Worm (Caenorhabditis elegans) whole organism, L1 larva: ENCODE measurements around the gene ZK418.13.

ENCODE experiments used
- C04F5.9 ChIP-seq: sonication (generic microtip); optimal IDR thresholded peaks from 2 replicates; lab custom pipeline; 2016; ENCODE audit warnings: missing genetic modification characterization, missing compliant biosample characterization
- C34B4.2 ChIP-seq: sonication (generic microtip); optimal IDR thresholded peaks from 2 replicates; lab custom pipeline; 2017; ENCODE audit warnings: mild to moderate bottlenecking, missing genetic modification characterization, missing compliant biosample characterization
- F16B12.6 ChIP-seq: fragments of 150-350 bp; optimal IDR thresholded peaks from 2 replicates; lab custom pipeline; 2014; ENCODE audit warnings: missing biosample characterization, missing genetic modification characterization
- Y116A8C.19 ChIP-seq: sonication (generic microtip); optimal IDR thresholded peaks from 2 replicates; lab custom pipeline; 2016; ENCODE audit warnings: missing compliant biosample characterization, missing genetic modification characterization, borderline replicate concordance
- aly-2 ChIP-seq: fragments of 150-350 bp; optimal IDR thresholded peaks from 2 replicates; lab custom pipeline; 2014; ENCODE audit warnings: missing biosample characterization, missing genetic modification characterization
- ama-1 ChIP-seq: fragments of 150-350 bp; optimal IDR thresholded peaks from 2 replicates; lab custom pipeline; 2014
- blmp-1 ChIP-seq: fragments of 150-350 bp; optimal IDR thresholded peaks from 2 replicates; lab custom pipeline; 2014; ENCODE audit warnings: missing biosample characterization, missing genetic modification characterization
- ceh-63 ChIP-seq: fragments of 200-800 bp; sonication (Bioruptor generic); optimal IDR thresholded peaks from 2 replicates; lab custom pipeline; 2018; ENCODE audit warnings: mild to moderate bottlenecking, missing genetic modification characterization, missing compliant biosample characterization
- ceh-82 ChIP-seq, 3 experiments: fragments of 150-350 bp in 1 of 3; sonication (generic microtip) in 2 of 3; optimal IDR thresholded peaks; 2 replicates each; lab custom pipeline; 2014 to 2017; ENCODE audit warnings: missing biosample characterization in 3 of 3, missing genetic modification characterization in 3 of 3
- ceh-88 ChIP-seq: fragments of 200-800 bp; sonication (Bioruptor generic); IDR thresholded peaks from 2 replicates; pipeline ENCODE4 v1.3.6; 2022; ENCODE audit warnings: missing genetic modification characterization, missing compliant biosample characterization
- ceh-90 ChIP-seq: sonication (generic microtip); optimal IDR thresholded peaks from 2 replicates; lab custom pipeline; 2016; ENCODE audit warnings: missing genetic modification characterization, missing compliant biosample characterization
- ces-1 ChIP-seq: fragments of 150-350 bp; optimal IDR thresholded peaks from 2 replicates; lab custom pipeline; 2014; ENCODE audit warnings: missing biosample characterization, missing genetic modification reagents, missing genetic modification characterization
- dpl-1 ChIP-seq, 3 experiments: fragments of 150-350 bp in 2 of 3; sonication (generic microtip) in 1 of 3; optimal IDR thresholded peaks; 2 replicates each; lab custom pipeline; 2014 to 2017; ENCODE audit warnings: missing biosample characterization in 3 of 3, missing genetic modification characterization in 3 of 3, missing genetic modification reagents in 3 of 3
- efl-1 ChIP-seq, 4 experiments: fragments of 150-350 bp; optimal IDR thresholded peaks in 3 of 4; peaks in 1 of 4; 1 replicate in 1 of 4; 2 replicates in 3 of 4; lab custom pipeline; 2014; ENCODE audit warnings: missing biosample characterization in 2 of 4, missing genetic modification characterization in 2 of 4, missing genetic modification reagents in 2 of 4
- efl-3 ChIP-seq: fragments of 200-800 bp; sonication (Bioruptor generic); optimal IDR thresholded peaks from 2 replicates; lab custom pipeline; 2018; ENCODE audit warnings: mild to moderate bottlenecking, missing genetic modification characterization, missing compliant biosample characterization
- ets-5 ChIP-seq: fragments of 200-800 bp; sonication (Bioruptor generic); IDR thresholded peaks from 2 replicates; pipeline ENCODE4 v1.3.6; 2022; ENCODE audit warnings: missing genetic modification characterization, missing compliant biosample characterization
- fkh-10 ChIP-seq: sonication (generic microtip); optimal IDR thresholded peaks from 2 replicates; lab custom pipeline; 2017; ENCODE audit warnings: missing biosample characterization, missing genetic modification reagents, missing genetic modification characterization
- fkh-4 ChIP-seq: sonication (generic microtip); optimal IDR thresholded peaks from 2 replicates; lab custom pipeline; 2016; ENCODE audit warnings: missing compliant biosample characterization, missing genetic modification characterization, borderline replicate concordance
- fkh-8 ChIP-seq: sonication (generic microtip); optimal IDR thresholded peaks from 2 replicates; lab custom pipeline; 2016; ENCODE audit warnings: mild to moderate bottlenecking, missing genetic modification characterization, missing compliant biosample characterization
- hlh-17 ChIP-seq: fragments of 200-800 bp; sonication (Bioruptor generic); optimal IDR thresholded peaks from 2 replicates; lab custom pipeline; 2018; ENCODE audit warnings: missing genetic modification characterization, mild to moderate bottlenecking, missing compliant biosample characterization, moderate library complexity, borderline replicate concordance
- hlh-4 ChIP-seq: sonication (generic microtip); optimal IDR thresholded peaks from 2 replicates; lab custom pipeline; 2016; ENCODE audit warnings: mild to moderate bottlenecking, missing genetic modification characterization, missing compliant biosample characterization
- irx-1 ChIP-seq: sonication (generic microtip); optimal IDR thresholded peaks from 2 replicates; lab custom pipeline; 2016; ENCODE audit warnings: missing genetic modification characterization, missing compliant biosample characterization
- jun-1 ChIP-seq: fragments of 150-350 bp; optimal IDR thresholded peaks from 2 replicates; lab custom pipeline; 2014; ENCODE audit warnings: missing biosample characterization, missing genetic modification reagents, missing genetic modification characterization
- lin-13 ChIP-seq: fragments of 150-350 bp; optimal IDR thresholded peaks from 2 replicates; lab custom pipeline; 2014; ENCODE audit warnings: missing biosample characterization, missing genetic modification reagents, missing genetic modification characterization
- lin-14 ChIP-seq: fragments of 200-800 bp; sonication (Bioruptor generic); optimal IDR thresholded peaks from 2 replicates; lab custom pipeline; 2018; ENCODE audit warnings: mild to moderate bottlenecking, missing genetic modification characterization, moderate library complexity, missing compliant biosample characterization
- lin-35 ChIP-seq, 2 experiments: fragments of 150-350 bp; optimal IDR thresholded peaks; 2 replicates each; lab custom pipeline; 2014; ENCODE audit warnings: missing biosample characterization in 2 of 2, missing genetic modification characterization in 2 of 2, missing genetic modification reagents in 2 of 2
- lir-3 ChIP-seq: sonication (generic microtip); optimal IDR thresholded peaks from 2 replicates; lab custom pipeline; 2016; ENCODE audit warnings: mild to moderate bottlenecking, missing genetic modification characterization, moderate library complexity, missing compliant biosample characterization; ENCODE audit not compliant: poor library complexity
- lsy-2 ChIP-seq, 2 experiments: fragments of 150-350 bp; optimal IDR thresholded peaks; 2 replicates each; lab custom pipeline; 2014; ENCODE audit warnings: missing biosample characterization in 2 of 2, missing genetic modification characterization in 2 of 2
- mdl-1 ChIP-seq, 2 experiments: fragments of 150-350 bp; optimal IDR thresholded peaks; 2 replicates each; lab custom pipeline; 2014 to 2017; ENCODE audit warnings: missing biosample characterization in 2 of 2, missing genetic modification characterization in 2 of 2, inconsistent platforms in 1 of 2
- nhr-11 ChIP-seq: fragments of 150-350 bp; optimal IDR thresholded peaks from 2 replicates; lab custom pipeline; 2014; ENCODE audit warnings: missing biosample characterization, missing genetic modification characterization
- nhr-20 ChIP-seq: sonication (generic microtip); optimal IDR thresholded peaks from 2 replicates; lab custom pipeline; 2016; ENCODE audit warnings: mild to moderate bottlenecking, missing genetic modification characterization, missing compliant biosample characterization
- nhr-237 ChIP-seq: fragments of 150-350 bp; optimal IDR thresholded peaks from 2 replicates; lab custom pipeline; 2014; ENCODE audit warnings: missing biosample characterization, missing genetic modification characterization
- nhr-47 ChIP-seq: sonication (generic microtip); optimal IDR thresholded peaks from 2 replicates; lab custom pipeline; 2016; ENCODE audit warnings: mild to moderate bottlenecking, missing genetic modification characterization, moderate library complexity, missing compliant biosample characterization
- nhr-71 ChIP-seq: sonication (generic microtip); optimal IDR thresholded peaks from 2 replicates; lab custom pipeline; 2016; ENCODE audit warnings: mild to moderate bottlenecking, missing genetic modification characterization, moderate library complexity, missing compliant biosample characterization
- nhr-85 ChIP-seq: sonication (generic microtip); peaks from one replicate; lab custom pipeline; 2016; ENCODE audit warnings: missing genetic modification characterization, inconsistent platforms, missing compliant biosample characterization
- skn-1 ChIP-seq: fragments of 150-350 bp; optimal IDR thresholded peaks from 2 replicates; lab custom pipeline; 2014; ENCODE audit warnings: missing biosample characterization, missing genetic modification characterization
- snpc-4 ChIP-seq: fragments of 150-350 bp; optimal IDR thresholded peaks from 2 replicates; lab custom pipeline; 2014; ENCODE audit warnings: missing biosample characterization, missing genetic modification characterization
- snu-23 ChIP-seq: sonication (generic microtip); optimal IDR thresholded peaks from 2 replicates; lab custom pipeline; 2016; ENCODE audit warnings: missing genetic modification characterization, missing compliant biosample characterization
- sox-4 ChIP-seq: sonication (generic microtip); optimal IDR thresholded peaks from 2 replicates; lab custom pipeline; 2016; ENCODE audit warnings: missing genetic modification characterization, missing compliant biosample characterization
- sptf-1 ChIP-seq: fragments of 150-350 bp; optimal IDR thresholded peaks from 2 replicates; lab custom pipeline; 2014; ENCODE audit warnings: missing biosample characterization, missing genetic modification characterization
- swsn-7 ChIP-seq: sonication (generic microtip); optimal IDR thresholded peaks from 2 replicates; lab custom pipeline; 2016; ENCODE audit warnings: missing genetic modification characterization, missing compliant biosample characterization
- tbx-2 ChIP-seq: sonication (generic microtip); optimal IDR thresholded peaks from 2 replicates; lab custom pipeline; 2016; ENCODE audit warnings: missing genetic modification characterization, missing compliant biosample characterization
- tlp-1 ChIP-seq: fragments of 150-350 bp; optimal IDR thresholded peaks from 2 replicates; lab custom pipeline; 2014; ENCODE audit warnings: missing biosample characterization, missing genetic modification characterization
- unc-86 ChIP-seq: sonication (generic microtip); optimal IDR thresholded peaks from 2 replicates; lab custom pipeline; 2016; ENCODE audit warnings: missing genetic modification characterization, missing compliant biosample characterization
- zip-4 ChIP-seq: fragments of 200-800 bp; sonication (Bioruptor generic); optimal IDR thresholded peaks from 2 replicates; lab custom pipeline; 2018; ENCODE audit warnings: mild to moderate bottlenecking, missing genetic modification characterization, moderate library complexity, missing compliant biosample characterization
- ztf-4 ChIP-seq: fragments of 150-350 bp; optimal IDR thresholded peaks from 2 replicates; lab custom pipeline; 2014; ENCODE audit warnings: missing biosample characterization, missing genetic modification characterization

Gene ZK418.13

DNA sequence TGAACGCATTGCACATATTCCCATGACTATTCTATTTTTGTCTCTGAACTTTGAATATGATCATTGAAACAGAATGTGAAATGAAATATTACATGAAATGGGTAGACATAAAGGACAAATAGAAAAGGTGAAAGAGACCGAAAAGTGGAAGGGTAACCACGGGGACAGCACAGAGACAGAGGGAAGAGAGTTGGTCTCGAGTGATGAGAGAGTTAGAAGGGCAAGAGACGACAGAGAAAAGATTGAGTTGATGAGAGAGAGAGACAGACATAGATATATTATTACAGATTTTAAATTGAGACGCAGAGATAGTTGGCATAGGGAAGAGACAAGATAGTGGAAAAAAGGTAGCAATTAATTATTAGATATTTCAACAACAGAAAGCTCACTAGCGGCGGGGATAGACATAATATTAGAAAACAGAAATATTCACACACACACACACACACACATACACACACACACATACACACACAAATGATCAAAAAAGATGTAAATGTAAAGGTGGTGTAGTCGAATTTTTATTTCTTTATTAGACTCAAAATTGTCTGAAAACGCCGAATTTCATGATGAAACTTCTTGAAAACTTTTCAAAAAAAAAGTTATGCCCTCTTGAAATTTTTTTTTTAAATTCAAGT is 40.4 kb upstream of the ZK418.13 start (continued):
- TF ChIP-seq nhr-47 (tag; lab: Kevin White, UChicago) (peak; percentile 75), fkh-4 (tag; lab: Kevin White, UChicago) (no peak), snu-23 (GFP tag; lab: Kevin White, UChicago) (peak; percentile 88), ceh-82 (tag; optimal IDR thresholded peaks at IDR 0.05; lab: Kevin White, UChicago) (peak; percentile 50 to 64 (median 59)), ets-5 (GFP tag; lab: Robert Waterston, UW) (no peak), lin-35 (GFP tag; optimal IDR thresholded peaks at IDR 0.05; lab: Kevin White, UChicago) (peak; percentile 44 to 73), tlp-1 (tag; lab: Kevin White, UChicago) (no peak), irx-1 (peak; percentile 12), nhr-71 (tag; lab: Kevin White, UChicago) (peak; percentile 91), skn-1 (peak; percentile 61), nhr-237 (no peak), sox-4 (tag; lab: Kevin White, UChicago) (peak; percentile 43), lin-14 (GFP tag; lab: Kevin White, UChicago) (peak; percentile 90), nhr-20 (peak; percentile 88), ceh-63 (GFP tag; lab: Kevin White, UChicago) (no peak), C34B4.2 (tag; lab: Kevin White, UChicago) (no peak), blmp-1 (tag; lab: Kevin White, UChicago) (peak; percentile 78), dpl-1 (GFP tag; optimal IDR thresholded peaks at IDR 0.05; lab: Kevin White, UChicago) (peak; percentile 13 to 61 (median 29)), unc-86 (no peak), ceh-90 (tag; lab: Kevin White, UChicago) (no peak), nhr-85 (tag; lab: Kevin White, UChicago) (peak; percentile 95), F16B12.6 (tag; lab: Kevin White, UChicago) (peak; percentile 28), swsn-7 (tag; lab: Kevin White, UChicago) (peak; percentile 74), ceh-88 (GFP tag; lab: Robert Waterston, UW) (no peak), hlh-4 (tag; lab: Kevin White, UChicago) (no peak), efl-3 (GFP tag; lab: Kevin White, UChicago) (no peak), ces-1 (GFP tag; lab: Kevin White, UChicago) (no peak), sptf-1 (tag; lab: Kevin White, UChicago) (no peak), mdl-1 (tag; optimal IDR thresholded peaks at IDR 0.05; lab: Kevin White, UChicago) (peak in 1 of 2 experiments; percentile 66), aly-2 (tag; lab: Kevin White, UChicago) (peak; percentile 68), C04F5.9 (no peak), jun-1 (tag; lab: Kevin White, UChicago) (peak; percentile 84), tbx-2 (peak; percentile 55), ztf-4 (tag; lab: Kevin White, UChicago) (peak; percentile 43), lin-13 (peak; percentile 2), hlh-17 (GFP tag; lab: Kevin White, UChicago) (no peak), ama-1 (lab: Kevin White, UChicago) (no peak)
- TF ChIP-seq, all 84 proteins: peak for 42

DNA sequence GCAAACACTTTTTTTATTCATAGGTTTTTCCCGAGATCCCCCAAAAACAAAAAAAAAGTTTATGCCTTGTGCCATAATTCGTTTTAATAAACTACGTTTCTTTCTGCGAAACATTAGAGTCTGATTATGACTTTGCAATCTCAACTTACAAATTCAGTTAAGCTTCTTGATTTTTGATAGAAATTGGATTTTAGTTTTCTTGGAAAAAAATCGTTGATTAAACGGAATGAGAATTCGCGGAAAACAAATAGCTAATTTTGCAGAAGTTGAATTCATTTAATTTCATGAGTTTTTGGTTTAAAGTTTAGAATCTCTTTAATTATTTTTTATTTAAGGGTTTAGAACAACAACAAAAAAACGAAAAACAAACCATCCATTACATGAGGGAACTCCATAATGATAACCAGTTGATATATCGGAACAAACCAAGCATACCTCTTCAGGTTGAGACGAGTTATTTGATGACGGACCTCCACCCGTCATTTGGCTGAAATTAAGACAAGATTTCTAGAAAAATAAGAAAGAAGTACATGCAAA is 38.7 kb upstream of the ZK418.13 start, which contains the start of gene nhr-10:
Gene nhr-10 (minus strand): TSS at position 487 of the 537 bp plus-strand sequence.
- TF ChIP-seq efl-3 (GFP tag; lab: Kevin White, UChicago) (no peak), snu-23 (GFP tag; lab: Kevin White, UChicago) (no peak), lir-3 (tag; lab: Kevin White, UChicago) (no peak), zip-4 (no peak), swsn-7 (tag; lab: Kevin White, UChicago) (peak; percentile 41), nhr-11 (tag; lab: Kevin White, UChicago) (peak; percentile 48), nhr-47 (tag; lab: Kevin White, UChicago) (peak; percentile 74), fkh-8 (tag; lab: Kevin White, UChicago) (peak; percentile 71), nhr-71 (tag; lab: Kevin White, UChicago) (peak; percentile 74), efl-1 (optimal IDR thresholded peaks at IDR 0.05; lab: Kevin White, UChicago) (no peak), efl-1 (GFP tag; optimal IDR thresholded peaks at IDR 0.05 in 1 of 2; lab: Kevin White, UChicago) (no peak), nhr-20 (peak; percentile 0), lin-14 (GFP tag; lab: Kevin White, UChicago) (peak; percentile 40), fkh-10 (no peak), lsy-2 (tag; optimal IDR thresholded peaks at IDR 0.05; lab: Kevin White, UChicago) (peak in 1 of 2 experiments; percentile 46), snpc-4 (tag; lab: Kevin White, UChicago) (no peak), ama-1 (lab: Kevin White, UChicago) (no peak), Y116A8C.19 (tag; lab: Kevin White, UChicago) (no peak)
